Fruit fly (Drosophila melanogaster) whole organism, embryonic: ENCODE results near the gene CG42758.

Source experiments
- CG10321 ChIP-seq: fragments of 200-800 bp; sonication (Bioruptor generic); IDR thresholded peaks from 2 replicates; pipeline ENCODE4 v1.3.6; 2022; ENCODE audit warnings: missing biosample characterization, missing genetic modification characterization
- CG12104 ChIP-seq: fragments of 200-800 bp; sonication (Bioruptor generic); optimal IDR thresholded peaks from 3 replicates; lab custom pipeline; 2016; ENCODE audit warnings: missing biosample characterization, missing genetic modification characterization
- CG12219 ChIP-seq: fragments of 200-800 bp; sonication (Bioruptor generic); optimal IDR thresholded peaks from 3 replicates; lab custom pipeline; 2018; ENCODE audit warnings: missing biosample characterization, mild to moderate bottlenecking, missing genetic modification characterization
- CG12744 ChIP-seq: fragments of 200-800 bp; sonication (Bioruptor generic); optimal IDR thresholded peaks from 2 replicates; lab custom pipeline; 2016; ENCODE audit warnings: missing biosample characterization, missing genetic modification characterization
- CG12769 ChIP-seq: fragments of 200-800 bp; sonication (Bioruptor generic); optimal IDR thresholded peaks from 2 replicates; lab custom pipeline; 2019; ENCODE audit warnings: missing biosample characterization, mild to moderate bottlenecking, missing genetic modification characterization, moderate library complexity
- CG15514 ChIP-seq: fragments of 200-800 bp; sonication (Bioruptor generic); optimal IDR thresholded peaks from 3 replicates; lab custom pipeline; 2017; ENCODE audit warnings: missing biosample characterization, missing genetic modification characterization, mild to moderate bottlenecking, moderate library complexity, missing genetic modification reagents
- CG16779 ChIP-seq: fragments of 200-800 bp; sonication (Bioruptor generic); IDR thresholded peaks from 2 replicates; pipeline ENCODE4 v1.3.6; 2022; ENCODE audit warnings: missing biosample characterization, missing genetic modification characterization
- CG17328 ChIP-seq: fragments of 200-800 bp; sonication (Bioruptor generic); IDR thresholded peaks from 2 replicates; pipeline ENCODE4 v1.3.6; 2022; ENCODE audit warnings: missing biosample characterization, missing genetic modification characterization
- CG4282 ChIP-seq: fragments of 200-800 bp; sonication (Bioruptor generic); optimal IDR thresholded peaks from 2 replicates; lab custom pipeline; 2016; ENCODE audit warnings: missing biosample characterization, missing genetic modification characterization
- CG7987 ChIP-seq: fragments of 200-800 bp; sonication (Bioruptor generic); optimal IDR thresholded peaks from 2 replicates; lab custom pipeline; 2018; ENCODE audit warnings: missing biosample characterization, mild to moderate bottlenecking, missing genetic modification characterization, moderate library complexity
- CG9215 ChIP-seq: fragments of 200-800 bp; sonication (Bioruptor generic); IDR thresholded peaks from 2 replicates; pipeline ENCODE4 v1.3.6; 2022; ENCODE audit warnings: missing biosample characterization, missing genetic modification characterization
- Dip3 ChIP-seq: fragments of 200-800 bp; sonication (Bioruptor generic); optimal IDR thresholded peaks from 3 replicates; lab custom pipeline; 2016; ENCODE audit warnings: missing biosample characterization, missing genetic modification characterization
- Ets65A ChIP-seq: fragments of 200-800 bp; sonication (Bioruptor generic); peaks from one replicate; lab custom pipeline; 2016; ENCODE audit warnings: missing biosample characterization, missing genetic modification characterization
- Ets97D ChIP-seq: fragments of 200-800 bp; sonication (Bioruptor generic); optimal IDR thresholded peaks from 3 replicates; lab custom pipeline; 2016; ENCODE audit warnings: missing biosample characterization, missing genetic modification characterization
- NFAT ChIP-seq: fragments of 200-800 bp; sonication (Bioruptor generic); IDR thresholded peaks from 2 replicates; pipeline ENCODE4 v1.3.6; 2022; ENCODE audit warnings: missing biosample characterization, missing genetic modification characterization
- Nf-YB ChIP-seq: fragments of 200-800 bp; sonication (Bioruptor generic); optimal IDR thresholded peaks from 3 replicates; lab custom pipeline; 2019; ENCODE audit warnings: missing biosample characterization, mild to moderate bottlenecking, missing genetic modification characterization, moderate library complexity
- Nf-YC ChIP-seq: fragments of 200-800 bp; optimal IDR thresholded peaks from 3 replicates; lab custom pipeline; 2019; ENCODE audit warnings: missing biosample characterization, mild to moderate bottlenecking, missing genetic modification characterization, moderate library complexity
- NfI ChIP-seq: fragments of 200-800 bp; sonication (Bioruptor generic); optimal IDR thresholded peaks from 3 replicates; lab custom pipeline; 2018; ENCODE audit warnings: missing biosample characterization, mild to moderate bottlenecking, missing genetic modification characterization, moderate library complexity
- Oli ChIP-seq: fragments of 200-800 bp; sonication (Bioruptor generic); optimal IDR thresholded peaks from 2 replicates; lab custom pipeline; 2018; ENCODE audit warnings: missing biosample characterization, mild to moderate bottlenecking, missing genetic modification characterization, moderate library complexity
- abd-A ChIP-seq: fragments of 200-800 bp; sonication (Bioruptor generic); optimal IDR thresholded peaks from 3 replicates; lab custom pipeline; 2019; ENCODE audit warnings: missing biosample characterization, mild to moderate bottlenecking, missing genetic modification characterization, moderate library complexity
- bbx ChIP-seq: fragments of 200-800 bp; sonication (Bioruptor generic); IDR thresholded peaks from 2 replicates; pipeline ENCODE4 v1.3.6; 2022; ENCODE audit warnings: missing biosample characterization, missing genetic modification characterization; ENCODE audit not compliant: partially characterized antibody
- bowl ChIP-seq: fragments of 200-800 bp; sonication (Bioruptor generic); IDR thresholded peaks from 2 replicates; pipeline ENCODE4 v1.3.6; 2022; ENCODE audit warnings: missing biosample characterization, missing genetic modification characterization
- crol ChIP-seq: fragments of 200-800 bp; sonication (Bioruptor generic); IDR thresholded peaks from 2 replicates; pipeline ENCODE4 v1.3.6; 2022; ENCODE audit warnings: missing biosample characterization, missing genetic modification characterization
- dan ChIP-seq: fragments of 200-800 bp; sonication (Bioruptor generic); IDR thresholded peaks from 2 replicates; pipeline ENCODE4 v1.3.6; 2022; ENCODE audit warnings: missing biosample characterization, missing genetic modification characterization
- emc ChIP-seq: fragments of 200-800 bp; sonication (Bioruptor generic); optimal IDR thresholded peaks from 2 replicates; lab custom pipeline; 2016; ENCODE audit warnings: missing biosample characterization, missing genetic modification characterization
- ems ChIP-seq: fragments of 200-800 bp; sonication (Bioruptor generic); optimal IDR thresholded peaks from 3 replicates; lab custom pipeline; 2016; ENCODE audit warnings: missing biosample characterization, missing genetic modification characterization
- ewg ChIP-seq: fragments of 200-800 bp; sonication (Bioruptor generic); optimal IDR thresholded peaks from 3 replicates; lab custom pipeline; 2017; ENCODE audit warnings: mild to moderate bottlenecking, missing biosample characterization, missing genetic modification reagents, missing genetic modification characterization
- gcm ChIP-seq: fragments of 200-800 bp; sonication (Bioruptor generic); optimal IDR thresholded peaks from 2 replicates; lab custom pipeline; 2019; ENCODE audit warnings: missing biosample characterization, mild to moderate bottlenecking, missing genetic modification characterization, moderate library complexity
- her ChIP-seq: fragments of 200-800 bp; sonication (Bioruptor generic); optimal IDR thresholded peaks from 2 replicates; lab custom pipeline; 2016; ENCODE audit warnings: missing biosample characterization, missing genetic modification characterization
- kah ChIP-seq: fragments of 200-800 bp; sonication (Bioruptor generic); optimal IDR thresholded peaks from 2 replicates; lab custom pipeline; 2018; ENCODE audit warnings: missing biosample characterization, mild to moderate bottlenecking, missing genetic modification characterization
- lilli ChIP-seq: fragments of 200-800 bp; sonication (Bioruptor generic); optimal IDR thresholded peaks from 3 replicates; lab custom pipeline; 2016; ENCODE audit warnings: missing biosample characterization, missing genetic modification characterization
- lmd ChIP-seq: fragments of 200-800 bp; sonication (Bioruptor generic); IDR thresholded peaks from 2 replicates; pipeline ENCODE4 v1.3.6; 2022; ENCODE audit warnings: missing biosample characterization, missing genetic modification characterization
- luna ChIP-seq: fragments of 200-800 bp; sonication (Bioruptor generic); optimal IDR thresholded peaks from 2 replicates; lab custom pipeline; 2016; ENCODE audit warnings: missing biosample characterization, missing genetic modification characterization
- nerfin-1 ChIP-seq: fragments of 200-800 bp; sonication (Bioruptor generic); optimal IDR thresholded peaks from 3 replicates; lab custom pipeline; 2019; ENCODE audit warnings: missing biosample characterization, mild to moderate bottlenecking, missing genetic modification characterization, moderate library complexity
- nerfin-2 ChIP-seq: fragments of 200-800 bp; sonication (Bioruptor generic); IDR thresholded peaks from 2 replicates; pipeline ENCODE4 v1.3.6; 2022; ENCODE audit warnings: missing biosample characterization, missing genetic modification characterization; ENCODE audit not compliant: partially characterized antibody
- onecut ChIP-seq: fragments of 200-800 bp; sonication (Bioruptor generic); IDR thresholded peaks from 2 replicates; pipeline ENCODE4 v1.3.6; 2022; ENCODE audit warnings: missing biosample characterization, missing genetic modification characterization
- psq ChIP-seq: fragments of 200-800 bp; sonication (Bioruptor generic); optimal IDR thresholded peaks from 2 replicates; lab custom pipeline; 2017; ENCODE audit warnings: missing biosample characterization, missing genetic modification characterization
- sima ChIP-seq: fragments of 200-800 bp; sonication (Bioruptor generic); optimal IDR thresholded peaks from 2 replicates; lab custom pipeline; 2016; ENCODE audit warnings: missing biosample characterization, missing genetic modification characterization
- sisA ChIP-seq: fragments of 200-800 bp; sonication (Bioruptor generic); IDR thresholded peaks from 2 replicates; pipeline ENCODE4 v1.3.6; 2022; ENCODE audit warnings: missing biosample characterization, missing genetic modification characterization
- tll ChIP-seq, 2 experiments: fragments of 200-800 bp in 1 of 2; fragments of >200 bp in 1 of 2; sonication (Bioruptor generic) in 1 of 2; optimal IDR thresholded peaks; 2 replicates each; lab custom pipeline; 2017 to 2019; ENCODE audit warnings: missing biosample characterization in 2 of 2, missing genetic modification characterization in 2 of 2, mild to moderate bottlenecking in 1 of 2, moderate library complexity in 1 of 2
- vfl ChIP-seq: fragments of 200-800 bp; sonication (Bioruptor generic); optimal IDR thresholded peaks from 2 replicates; lab custom pipeline; 2016; ENCODE audit warnings: missing biosample characterization, missing genetic modification characterization
- wek ChIP-seq: fragments of 200-800 bp; sonication (Bioruptor generic); optimal IDR thresholded peaks from 3 replicates; lab custom pipeline; 2018; ENCODE audit warnings: missing biosample characterization, mild to moderate bottlenecking, missing genetic modification characterization, moderate library complexity

Gene CG42758

DNA sequence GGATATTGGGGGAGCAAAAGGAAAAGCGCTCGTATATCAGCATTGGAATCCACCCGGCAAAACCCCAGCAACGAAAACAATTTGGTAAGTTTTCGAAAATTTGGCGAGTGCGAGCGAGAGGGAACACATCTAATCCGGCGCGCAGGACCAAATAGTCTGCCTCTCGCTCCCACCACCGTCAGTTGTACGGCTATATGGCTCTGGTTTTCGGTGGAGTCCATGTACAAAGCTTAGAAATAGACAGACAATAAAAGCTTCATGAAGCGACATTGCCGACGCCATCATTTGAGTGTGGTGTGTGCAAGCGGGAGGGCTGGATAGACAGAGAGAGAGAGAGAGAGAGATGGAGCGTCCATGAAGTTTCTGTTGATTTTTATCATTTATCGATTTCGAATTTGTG, 13.1 kb downstream of the CG42758 start (continued):
- TF ChIP-seq nerfin-1 (tag; lab: Kevin White, UChicago) (peak; percentile 47), CG17328 (GFP tag; lab: Robert Waterston, UW) (no peak), wek (GFP tag; lab: Kevin White, UChicago) (no peak), luna (GFP tag; lab: Kevin White, UChicago) (no peak), psq (GFP tag; lab: Kevin White, UChicago) (no peak), ewg (peak; percentile 92), lilli (no peak), CG12744 (GFP tag; lab: Kevin White, UChicago) (no peak), NFAT (GFP tag; lab: Robert Waterston, UW) (no peak), onecut (GFP tag; lab: Robert Waterston, UW) (peak; percentile 74), kah (no peak), CG12104 (GFP tag; lab: Kevin White, UChicago) (no peak), Ets97D (GFP tag; lab: Kevin White, UChicago) (no peak), Oli (no peak), CG10321 (GFP tag; lab: Robert Waterston, UW) (peak; percentile 69), nerfin-2 (GFP tag; lab: Robert Waterston, UW) (no peak), CG12769 (tag; lab: Kevin White, UChicago) (no peak), CG7987 (GFP tag; lab: Kevin White, UChicago) (no peak), CG9215 (GFP tag; lab: Robert Waterston, UW) (no peak), abd-A (tag; lab: Kevin White, UChicago) (peak; percentile 91), CG16779 (GFP tag; lab: Robert Waterston, UW) (no peak), NfI (GFP tag; lab: Kevin White, UChicago) (no peak), Nf-YB (peak; percentile 65), vfl (GFP tag; lab: Kevin White, UChicago) (no peak), sima (GFP tag; lab: Kevin White, UChicago) (no peak), gcm (GFP tag; lab: Kevin White, UChicago) (no peak), ems (GFP tag; lab: Kevin White, UChicago) (no peak), her (GFP tag; lab: Kevin White, UChicago) (no peak), CG12219 (GFP tag; lab: Kevin White, UChicago) (no peak), emc (GFP tag; lab: Kevin White, UChicago) (no peak), bbx (peak; percentile 38; the same call in 1 of the 2 replicates), Nf-YC (tag; lab: Kevin White, UChicago) (peak; percentile 90), dan (no peak), bowl (GFP tag; lab: Robert Waterston, UW) (no peak), crol (no peak), CG15514 (GFP tag; lab: Kevin White, UChicago) (no peak), CG4282 (GFP tag; lab: Kevin White, UChicago) (no peak)

- TF ChIP-seq Dip3 (no peak), tll (GFP tag; optimal IDR thresholded peaks at IDR 0.05; lab: Kevin White, UChicago) (peak in 1 of 2 experiments; percentile 96), sisA (GFP tag; lab: Robert Waterston, UW) (no peak), lmd (no peak), Ets65A (GFP tag; lab: Kevin White, UChicago) (peak; percentile 85)
Observed at dm6 chr3L:14582736-14583135, 15.5 kb downstream of the CG42758 start.
